Fruit fly (Drosophila melanogaster) whole organism, adult: Measurements from ENCODE around the gene ovm.

Experiments
- CG11617 ChIP-seq: fragments of 200-800 bp; sonication (Bioruptor generic); optimal IDR thresholded peaks from 2 replicates; lab custom pipeline; 2017; ENCODE audit warnings: mild to moderate bottlenecking, missing biosample characterization, missing genetic modification reagents, missing genetic modification characterization
- CG12768 ChIP-seq: fragments of 200-800 bp; sonication (Bioruptor generic); optimal IDR thresholded peaks from 2 replicates; lab custom pipeline; 2017; ENCODE audit warnings: missing biosample characterization, missing genetic modification characterization, mild to moderate bottlenecking, moderate library complexity, missing genetic modification reagents
- CG14711 ChIP-seq: fragments of 200-800 bp; sonication (Bioruptor generic); optimal IDR thresholded peaks from 2 replicates; lab custom pipeline; 2018; ENCODE audit warnings: missing biosample characterization, mild to moderate bottlenecking, missing genetic modification characterization, moderate library complexity
- CG1620 ChIP-seq: fragments of 200-800 bp; sonication (Bioruptor generic); optimal IDR thresholded peaks from 2 replicates; lab custom pipeline; 2016; ENCODE audit warnings: missing biosample characterization, missing genetic modification characterization
- CG33017 ChIP-seq: fragments of 200-800 bp; sonication (Bioruptor generic); optimal IDR thresholded peaks from 2 replicates; lab custom pipeline; 2018; ENCODE audit warnings: missing biosample characterization, mild to moderate bottlenecking, missing genetic modification characterization, moderate library complexity
- CG5204 ChIP-seq: fragments of 200-800 bp; sonication (Bioruptor generic); optimal IDR thresholded peaks from 2 replicates; lab custom pipeline; 2016; ENCODE audit warnings: missing biosample characterization, missing genetic modification characterization
- CG7045 ChIP-seq: fragments of 200-800 bp; sonication (Bioruptor generic); optimal IDR thresholded peaks from 2 replicates; lab custom pipeline; 2017; ENCODE audit warnings: missing biosample characterization, mild to moderate bottlenecking, missing genetic modification characterization
- CG7101 ChIP-seq: fragments of 200-800 bp; sonication (Bioruptor generic); optimal IDR thresholded peaks from 2 replicates; lab custom pipeline; 2018; ENCODE audit warnings: missing biosample characterization, mild to moderate bottlenecking, missing genetic modification characterization, moderate library complexity
- Clk ChIP-seq: fragments of 200-800 bp; sonication (Bioruptor generic); optimal IDR thresholded peaks from 2 replicates; lab custom pipeline; 2017; ENCODE audit warnings: missing biosample characterization, missing genetic modification characterization
- Crg-1 ChIP-seq: fragments of 200-800 bp; sonication (Bioruptor generic); optimal IDR thresholded peaks from 2 replicates; lab custom pipeline; 2016; ENCODE audit warnings: missing biosample characterization, missing genetic modification characterization
- Hr96 ChIP-seq: fragments of 200-800 bp; sonication (Bioruptor generic); optimal IDR thresholded peaks from 2 replicates; lab custom pipeline; 2016; ENCODE audit warnings: missing biosample characterization, missing genetic modification characterization
- Mnt ChIP-seq: fragments of 200-800 bp; sonication (Bioruptor generic); optimal IDR thresholded peaks from 2 replicates; lab custom pipeline; 2016; ENCODE audit warnings: missing biosample characterization, mild to moderate bottlenecking, missing genetic modification characterization
- bab1 ChIP-seq: fragments of 200-800 bp; sonication (Bioruptor generic); optimal IDR thresholded peaks from 3 replicates; lab custom pipeline; 2019; ENCODE audit warnings: missing biosample characterization, mild to moderate bottlenecking, missing genetic modification characterization, moderate library complexity
- cic ChIP-seq: fragments of 200-800 bp; sonication (Bioruptor generic); optimal IDR thresholded peaks from 2 replicates; lab custom pipeline; 2017; ENCODE audit warnings: missing biosample characterization, mild to moderate bottlenecking, missing genetic modification characterization, moderate library complexity
- cnc ChIP-seq, 2 experiments: fragments of >200 bp; optimal IDR thresholded peaks; 2 replicates each; lab custom pipeline; 2017
- kay ChIP-seq: fragments of 200-800 bp; sonication (Bioruptor generic); peaks from one replicate; lab custom pipeline; 2016; ENCODE audit warnings: missing biosample characterization, missing genetic modification characterization, borderline replicate concordance
- ovo ChIP-seq: fragments of 200-800 bp; sonication (Bioruptor generic); optimal IDR thresholded peaks from 2 replicates; lab custom pipeline; 2016; ENCODE audit warnings: missing biosample characterization, missing genetic modification characterization
- pad ChIP-seq: fragments of 200-800 bp; sonication (Bioruptor generic); optimal IDR thresholded peaks from 3 replicates; lab custom pipeline; 2017; ENCODE audit warnings: missing biosample characterization, missing genetic modification characterization, mild to moderate bottlenecking, moderate library complexity, missing genetic modification reagents
- tj ChIP-seq: fragments of 200-800 bp; sonication (Bioruptor generic); optimal IDR thresholded peaks from 3 replicates; lab custom pipeline; 2017; ENCODE audit warnings: missing biosample characterization, mild to moderate bottlenecking, missing genetic modification characterization, moderate library complexity
- toe ChIP-seq: fragments of 200-800 bp; sonication (Bioruptor generic); optimal IDR thresholded peaks from 2 replicates; lab custom pipeline; 2016; ENCODE audit warnings: missing biosample characterization, missing genetic modification characterization

The ovm gene

DNA sequence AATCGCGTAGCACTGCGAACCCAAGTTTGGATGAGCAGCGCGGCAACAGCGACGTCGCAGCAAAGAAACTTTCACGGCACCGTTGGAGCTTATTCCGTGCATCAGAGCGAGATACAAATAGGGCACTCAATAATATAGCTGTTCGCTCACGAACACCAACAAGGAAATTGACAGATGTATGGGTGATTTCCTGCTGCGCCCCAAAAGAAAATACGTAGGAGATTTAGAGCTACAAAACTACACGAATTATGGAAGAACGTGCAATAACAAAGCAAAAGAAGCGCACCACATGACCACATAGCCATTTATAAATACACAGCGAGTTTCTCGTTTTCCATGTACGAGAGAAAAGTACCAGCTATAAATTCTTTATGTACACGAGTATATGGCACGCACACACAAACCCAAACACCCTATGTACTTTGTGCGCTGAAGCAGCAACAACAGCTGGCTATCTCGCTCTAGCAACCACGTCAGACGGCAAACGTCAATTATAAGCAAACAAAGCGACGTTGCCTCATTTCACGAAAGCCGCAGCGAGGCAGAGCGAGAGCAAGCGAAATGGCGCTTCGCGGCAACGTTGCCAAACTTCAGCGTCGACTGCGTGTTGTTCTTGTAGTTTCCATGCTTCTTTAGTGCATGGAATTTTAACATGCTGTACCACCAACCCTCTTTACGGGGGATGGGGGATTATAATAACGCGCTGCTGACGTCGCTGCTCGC is 20.8 kb upstream of the ovm start:
- TF ChIP-seq pad (GFP tag; lab: Kevin White, UChicago) (peak; percentile 75), tj (GFP tag; lab: Kevin White, UChicago) (peak; percentile 86), CG12768 (GFP tag; lab: Kevin White, UChicago) (peak; percentile 83), CG1620 (GFP tag; lab: Kevin White, UChicago) (no peak), CG33017 (tag; lab: Kevin White, UChicago) (peak; percentile 82), CG14711 (tag; lab: Kevin White, UChicago) (peak; percentile 65), CG11617 (GFP tag; lab: Kevin White, UChicago) (peak; percentile 80), kay (GFP tag; lab: Kevin White, UChicago) (peak; percentile 100), cnc (optimal IDR thresholded peaks at IDR 0.05; lab: Kevin White, UChicago) (no peak), Mnt (GFP tag; lab: Kevin White, UChicago) (peak; percentile 89), Hr96 (GFP tag; lab: Kevin White, UChicago) (peak; percentile 88), Clk (GFP tag; lab: Kevin White, UChicago) (peak; percentile 97), cic (GFP tag; lab: Kevin White, UChicago) (peak; percentile 98), toe (peak; percentile 94), bab1 (GFP tag; lab: Kevin White, UChicago) (peak; percentile 97), CG7101 (tag; lab: Kevin White, UChicago) (peak; percentile 88), CG7045 (GFP tag; lab: Kevin White, UChicago) (peak; percentile 76), ovo (GFP tag; lab: Kevin White, UChicago) (peak; percentile 96), CG5204 (GFP tag; lab: Kevin White, UChicago) (peak; percentile 45), Crg-1 (GFP tag; lab: Kevin White, UChicago) (peak; percentile 67)

DNA sequence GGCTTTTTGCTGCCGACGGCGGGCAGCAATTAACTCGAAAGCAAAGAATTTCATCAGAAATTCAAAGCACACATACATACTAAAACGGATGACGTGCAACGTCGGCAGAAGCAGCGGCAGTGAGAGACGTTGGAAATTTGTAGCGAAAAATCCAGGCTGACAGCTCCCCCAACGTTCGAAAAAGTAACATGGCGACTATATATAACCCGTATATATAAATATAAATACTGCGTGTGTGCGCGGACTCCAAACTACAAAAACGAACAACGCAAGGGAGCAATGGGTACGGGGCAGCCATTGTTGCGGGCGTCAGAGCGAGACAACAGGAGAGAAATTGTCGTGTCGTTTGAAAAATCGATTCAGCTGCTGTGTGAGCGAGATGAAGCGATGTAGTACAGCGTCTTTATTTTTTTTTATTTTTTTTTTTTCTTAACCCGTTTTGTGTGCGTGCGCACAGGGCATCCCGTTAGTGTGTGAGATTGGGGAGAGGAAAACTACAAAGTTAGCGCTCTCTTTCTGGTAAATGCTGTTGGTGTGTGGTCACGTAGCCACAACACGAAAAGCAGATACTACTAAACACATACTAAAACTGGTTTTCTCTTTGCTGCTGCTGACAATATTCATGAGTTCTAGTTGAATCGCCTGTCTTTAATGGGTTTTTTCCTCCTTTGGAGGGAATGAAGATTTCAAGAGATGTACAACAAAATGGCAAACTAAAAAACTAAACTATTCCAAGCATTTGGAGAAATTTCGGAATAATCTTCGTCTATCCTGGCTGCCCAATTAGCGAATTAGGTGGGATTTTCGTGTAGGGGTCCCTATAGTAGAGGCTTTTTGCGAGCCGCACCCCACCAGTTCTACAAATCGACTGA is 20.0 kb upstream of the ovm start:
- TF ChIP-seq Mnt (GFP tag; lab: Kevin White, UChicago), result peak; percentile 94
- TF ChIP-seq kay (GFP tag; lab: Kevin White, UChicago), result peak; percentile 100
- peak; percentile 93 for TF ChIP-seq bab1 (GFP tag; lab: Kevin White, UChicago)
- peak; percentile 76 for TF ChIP-seq CG7101 (tag; lab: Kevin White, UChicago)
- peak; percentile 97 for TF ChIP-seq CG11617 (GFP tag; lab: Kevin White, UChicago)
- peak; percentile 99 for TF ChIP-seq toe
- TF ChIP-seq Hr96 (GFP tag; lab: Kevin White, UChicago), result peak; percentile 88
- TF ChIP-seq CG5204 (GFP tag; lab: Kevin White, UChicago), result peak; percentile 95
- TF ChIP-seq pad (GFP tag; lab: Kevin White, UChicago), result peak; percentile 88
- TF ChIP-seq CG14711 (tag; lab: Kevin White, UChicago), result peak; percentile 52
- peak; percentile 93 for TF ChIP-seq CG33017 (tag; lab: Kevin White, UChicago)
- peak; percentile 99 for TF ChIP-seq Clk (GFP tag; lab: Kevin White, UChicago)
- peak; percentile 96 for TF ChIP-seq CG7045 (GFP tag; lab: Kevin White, UChicago)
- TF ChIP-seq cic (GFP tag; lab: Kevin White, UChicago), result peak; percentile 99
- TF ChIP-seq tj (GFP tag; lab: Kevin White, UChicago), result peak; percentile 97
- peak; percentile 100 for TF ChIP-seq ovo (GFP tag; lab: Kevin White, UChicago)
- TF ChIP-seq Crg-1 (GFP tag; lab: Kevin White, UChicago), result peak; percentile 38
- peak; percentile 97 for TF ChIP-seq CG12768 (GFP tag; lab: Kevin White, UChicago)
- TF ChIP-seq CG1620 (GFP tag; lab: Kevin White, UChicago), result peak; percentile 50
- TF ChIP-seq cnc (optimal IDR thresholded peaks at IDR 0.05; lab: Kevin White, UChicago), result no peak

DNA sequence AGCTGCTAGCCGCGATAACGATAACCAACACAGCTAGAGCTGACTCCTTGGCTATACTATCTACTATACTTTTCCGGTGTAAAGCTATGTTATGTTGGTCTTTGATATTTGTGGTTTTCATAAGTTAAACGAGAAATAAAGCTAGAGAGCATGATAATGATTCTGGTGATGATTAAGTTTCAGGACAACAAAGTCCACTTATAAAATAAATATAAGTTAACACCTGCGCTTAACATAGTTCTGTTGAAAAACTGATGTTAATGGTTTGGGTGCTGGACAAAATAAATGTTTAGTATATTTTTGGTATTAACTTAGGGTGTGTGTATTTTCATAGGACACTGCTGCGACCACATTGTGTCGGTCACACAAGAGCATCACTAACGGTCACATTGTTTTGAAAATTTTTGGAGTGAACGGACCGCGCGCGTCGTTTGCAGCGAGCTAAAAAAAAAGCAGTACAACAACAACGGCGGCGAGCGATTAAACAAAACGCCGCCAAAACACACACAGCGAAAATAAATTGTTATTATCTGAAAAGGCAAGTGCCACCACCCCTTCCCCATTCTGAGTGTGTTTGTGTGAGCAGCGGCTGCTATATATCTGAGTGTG is 18.0 kb upstream of the ovm start, which contains the start of the genes CG33635 and spen:
Gene CG33635, minus strand, starts transcription at position 16 of the 609 bp plus-strand sequence.
Gene spen, plus strand, starts transcription at position 384 of the 609 bp plus-strand sequence.
- TF ChIP-seq tj (GFP tag; lab: Kevin White, UChicago), result peak; percentile 94
- peak; percentile 79 for TF ChIP-seq bab1 (GFP tag; lab: Kevin White, UChicago)
- peak; percentile 84 for TF ChIP-seq Mnt (GFP tag; lab: Kevin White, UChicago)
- no peak for TF ChIP-seq toe
- TF ChIP-seq Clk (GFP tag; lab: Kevin White, UChicago), result peak; percentile 78
- TF ChIP-seq cnc (optimal IDR thresholded peaks at IDR 0.05; lab: Kevin White, UChicago), result no peak
- no peak for TF ChIP-seq CG5204 (GFP tag; lab: Kevin White, UChicago)
- TF ChIP-seq Hr96 (GFP tag; lab: Kevin White, UChicago), result peak; percentile 50
- TF ChIP-seq Crg-1 (GFP tag; lab: Kevin White, UChicago), result peak; percentile 31
- TF ChIP-seq CG12768 (GFP tag; lab: Kevin White, UChicago), result peak; percentile 84
- TF ChIP-seq cic (GFP tag; lab: Kevin White, UChicago), result peak; percentile 92
- TF ChIP-seq ovo (GFP tag; lab: Kevin White, UChicago), result peak; percentile 45
- peak; percentile 57 for TF ChIP-seq CG7045 (GFP tag; lab: Kevin White, UChicago)
- peak; percentile 58 for TF ChIP-seq pad (GFP tag; lab: Kevin White, UChicago)
- TF ChIP-seq CG14711 (tag; lab: Kevin White, UChicago), result peak; percentile 70
- peak; percentile 66 for TF ChIP-seq CG7101 (tag; lab: Kevin White, UChicago)
- peak; percentile 28 for TF ChIP-seq CG1620 (GFP tag; lab: Kevin White, UChicago)
- peak; percentile 73 for TF ChIP-seq CG33017 (tag; lab: Kevin White, UChicago)
- peak; percentile 74 for TF ChIP-seq CG11617 (GFP tag; lab: Kevin White, UChicago)
- no peak for TF ChIP-seq kay (GFP tag; lab: Kevin White, UChicago)
